Worm (Caenorhabditis elegans): ENCODE data around the gene rcq-5.

The rcq-5 gene

DNA sequence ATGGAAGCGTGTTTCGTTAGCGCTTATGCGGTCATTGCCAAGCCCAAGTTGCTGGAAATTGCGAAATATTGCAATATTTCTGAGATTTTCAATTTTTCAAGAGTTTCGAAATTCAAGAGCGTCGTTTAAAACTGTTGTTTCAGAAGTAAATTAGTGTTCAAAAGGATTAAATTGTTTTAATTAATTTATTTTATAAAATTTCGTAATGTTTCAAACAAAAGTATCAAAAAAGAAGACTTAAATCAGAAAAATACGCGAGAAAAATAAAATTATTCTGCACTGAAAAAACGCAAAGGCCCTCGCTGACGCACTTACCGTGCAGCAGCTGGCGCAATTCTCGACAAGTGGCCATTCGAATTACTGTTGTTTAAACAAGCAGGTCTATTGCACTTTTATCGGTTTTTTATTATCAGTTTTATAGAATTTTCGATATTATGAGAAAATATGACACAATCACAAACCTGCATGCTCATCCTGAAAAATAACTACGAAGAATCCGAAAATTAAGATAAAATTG lies 53.7 kb downstream of the rcq-5 start, which contains the start of gene tif-1A (continued):
- peak in 1 of 2 experiments; percentile 66 for TF ChIP-seq let-607 (tag; optimal IDR thresholded peaks at IDR 0.05)
- peak; percentile 39 for TF ChIP-seq dpl-1 (GFP tag; optimal IDR thresholded peaks at IDR 0.05)
- TF ChIP-seq F23B12.7 (tag; optimal IDR thresholded peaks at IDR 0.05; ENCODE audit: insufficient read depth), result peak; percentile 87
- no peak for TF ChIP-seq Y95B8A.8 (GFP tag; IDR thresholded peaks at IDR 0.05)
- TF ChIP-seq madf-3 (GFP tag; IDR thresholded peaks at IDR 0.05), result peak; percentile 73; the same call in 1 of the 2 replicates
- peak; percentile 58; the same call in 1 of the 2 replicates for TF ChIP-seq K11D2.4 (GFP tag; IDR thresholded peaks at IDR 0.05)
- TF ChIP-seq ceh-27 (GFP tag; optimal IDR thresholded peaks at IDR 0.05), result peak; percentile 19
- peak; percentile 57; the same call in 1 of the 2 replicates for TF ChIP-seq B0336.3 (GFP tag; IDR thresholded peaks at IDR 0.05)
- peak; percentile 70 for TF ChIP-seq hsf-1 (GFP tag; IDR thresholded peaks at IDR 0.05)
- no peak for TF ChIP-seq athp-1 (tag; optimal IDR thresholded peaks at IDR 0.05)
- peak; percentile 59 for TF ChIP-seq F33H1.4 (GFP tag; IDR thresholded peaks at IDR 0.05)
- TF ChIP-seq lin-54 (GFP tag; optimal IDR thresholded peaks at IDR 0.05), result peak; percentile 83
- no peak for TF ChIP-seq gei-17 (GFP tag; optimal IDR thresholded peaks at IDR 0.05)
- no peak for TF ChIP-seq egl-18 (GFP tag; IDR thresholded peaks at IDR 0.05)
- peak; percentile 40; the same call in 1 of the 2 replicates for TF ChIP-seq ceh-91 (GFP tag; IDR thresholded peaks at IDR 0.05)
- TF ChIP-seq xnd-1 (tag; optimal IDR thresholded peaks at IDR 0.05), result peak; percentile 19
- TF ChIP-seq ztf-18 (tag; optimal IDR thresholded peaks at IDR 0.05), result peak; percentile 97
- TF ChIP-seq mcd-1 (GFP tag; IDR thresholded peaks at IDR 0.05), result peak; percentile 83
- TF ChIP-seq ama-1 (optimal IDR thresholded peaks at IDR 0.05), result no peak
- no peak for TF ChIP-seq ama-1 (GFP tag; optimal IDR thresholded peaks at IDR 0.05)
